Worm (Caenorhabditis elegans): Measurements from ENCODE around the gene F36H5.18.

The F36H5.18 gene

ce11 chrII:1782474-1782873 is 22.8 kb downstream of the F36H5.18 start, which contains the start of gene math-4:
math-4 (minus strand) TSS chrII:1782574.
- no peak for TF ChIP-seq W03F9.2 (tag; optimal IDR thresholded peaks at IDR 0.05)
- no peak for TF ChIP-seq him-1 (tag; optimal IDR thresholded peaks at IDR 0.05)
- no peak for TF ChIP-seq dao-5 (tag; optimal IDR thresholded peaks at IDR 0.05)

DNA sequence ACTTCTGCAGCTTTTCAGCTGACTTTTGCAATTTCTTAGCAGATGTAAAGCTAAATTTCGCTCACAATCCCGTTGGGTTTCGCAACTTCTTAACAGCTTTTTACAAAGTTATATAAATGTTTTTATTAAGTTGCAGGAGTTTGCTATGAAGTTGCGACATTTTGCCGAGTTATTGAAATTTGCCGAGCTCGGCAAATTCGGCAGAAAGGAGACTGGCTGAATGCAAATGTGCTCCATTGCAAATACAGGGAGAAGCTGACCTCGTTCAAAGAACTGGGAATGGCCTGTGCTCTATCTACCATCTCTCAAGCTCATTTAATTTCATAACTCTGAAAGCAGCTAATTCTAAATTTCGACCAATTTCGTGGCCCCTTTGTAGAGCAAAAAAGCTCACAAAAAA is 25.1 kb downstream of the F36H5.18 start, which contains the start of gene C08F1.11:
C08F1.11 (minus strand) TSS at position 101 of the 400 bp plus-strand sequence.
- TF ChIP-seq dao-5 (tag; optimal IDR thresholded peaks at IDR 0.05), result no peak
- no peak for TF ChIP-seq W03F9.2 (tag; optimal IDR thresholded peaks at IDR 0.05)
- no peak for TF ChIP-seq him-1 (tag; optimal IDR thresholded peaks at IDR 0.05)

- TF ChIP-seq dao-5 (tag; optimal IDR thresholded peaks at IDR 0.05), result no peak
- TF ChIP-seq W03F9.2 (tag; optimal IDR thresholded peaks at IDR 0.05), result no peak
- TF ChIP-seq him-1 (tag; optimal IDR thresholded peaks at IDR 0.05), result no peak
Measured at ce11 chrII:1786209-1786608, 26.5 kb downstream of the F36H5.18 start, which contains the start of gene C08F1.10. C08F1.10 (minus strand) TSS chrII:1786309.

- TF ChIP-seq W03F9.2 (tag; optimal IDR thresholded peaks at IDR 0.05) (no peak), dao-5 (tag; optimal IDR thresholded peaks at IDR 0.05) (no peak), him-1 (tag; optimal IDR thresholded peaks at IDR 0.05) (no peak)
Measured at ce11 chrII:1787208-1787607, 27.5 kb downstream of the F36H5.18 start.

- TF ChIP-seq W03F9.2 (tag; optimal IDR thresholded peaks at IDR 0.05) (no peak), dao-5 (tag; optimal IDR thresholded peaks at IDR 0.05) (no peak), him-1 (tag; optimal IDR thresholded peaks at IDR 0.05) (no peak)
Measured at ce11 chrII:1788087-1788486, 28.4 kb downstream of the F36H5.18 start, which contains the start of the genes C08F1.6 and fbxb-13. C08F1.6 (minus strand) TSS chrII:1788187. fbxb-13 (plus strand) TSS chrII:1788277.

ce11 chrII:1806358-1806757 is 46.7 kb downstream of the F36H5.18 start, which contains the start of gene C08F1.12:
C08F1.12 (minus strand) TSS chrII:1806458.
- TF ChIP-seq dao-5 (tag; optimal IDR thresholded peaks at IDR 0.05) (no peak), him-1 (tag; optimal IDR thresholded peaks at IDR 0.05) (no peak), W03F9.2 (tag; optimal IDR thresholded peaks at IDR 0.05) (no peak)

ce11 chrII:1808217-1808616 is 48.5 kb downstream of the F36H5.18 start, which contains the start of gene C08F1.8:
C08F1.8 (minus strand) TSS chrII:1808317.
- TF ChIP-seq dao-5 (tag; optimal IDR thresholded peaks at IDR 0.05) (no peak), W03F9.2 (tag; optimal IDR thresholded peaks at IDR 0.05) (no peak), him-1 (tag; optimal IDR thresholded peaks at IDR 0.05) (no peak)
